Worm (Caenorhabditis elegans): ENCODE measurements around the gene F07C4.11.

- TF ChIP-seq aha-1 (tag; optimal IDR thresholded peaks at IDR 0.05) (no peak), sptf-1 (tag; optimal IDR thresholded peaks at IDR 0.05) (no peak), egl-27 (tag; optimal IDR thresholded peaks at IDR 0.05) (no peak), ama-1 (optimal IDR thresholded peaks at IDR 0.05) (no peak), nhr-28 (tag; optimal IDR thresholded peaks at IDR 0.05) (no peak), lin-39 (tag; optimal IDR thresholded peaks at IDR 0.05) (no peak), pag-3 (tag; optimal IDR thresholded peaks at IDR 0.05; ENCODE audit: borderline replicate concordance, insufficient read depth) (no peak)
Observed at ce11 chrV:7598269-7598668, 45.0 kb downstream of the F07C4.11 start, which contains the start of gene C50E3.7.

Measured in whole organism, L1 larva.